Fruit fly (Drosophila melanogaster): ENCODE results near the gene asl.

Gene asl

dm6 chr3R:5611733-5612132, 5.4 kb upstream of the asl start:
- TF ChIP-seq CG10669 (GFP tag; optimal IDR thresholded peaks at IDR 0.05), result no peak
- peak; percentile 6 for TF ChIP-seq topi (GFP tag; optimal IDR thresholded peaks at IDR 0.05)

dm6 chr3R:5611167-5611566, 4.8 kb upstream of the asl start:
- TF ChIP-seq CG6163 (GFP tag; IDR thresholded peaks at IDR 0.05) (peak; percentile 75), CG11762 (GFP tag; optimal IDR thresholded peaks at IDR 0.05; ENCODE audit: insufficient read depth) (no peak), Eip78C (GFP tag) (peak; percentile 65), Hr4 (GFP tag; optimal IDR thresholded peaks at IDR 0.05) (no peak), Sox14 (GFP tag; optimal IDR thresholded peaks at IDR 0.05) (peak; percentile 14), Eip75B (GFP tag; optimal IDR thresholded peaks at IDR 0.05) (peak; percentile 35)

dm6 chr3R:5610656-5611055, 4.3 kb upstream of the asl start:
- TF ChIP-seq Ets96B (tag; optimal IDR thresholded peaks at IDR 0.05) (no peak), vri (GFP tag; optimal IDR thresholded peaks at IDR 0.05) (peak; percentile 11), CG6792 (GFP tag; optimal IDR thresholded peaks at IDR 0.05) (no peak), dac (GFP tag; optimal IDR thresholded peaks at IDR 0.05) (no peak)

- TF ChIP-seq Ets21C (GFP tag; optimal IDR thresholded peaks at IDR 0.05), result no peak
- no peak for TF ChIP-seq CG32006 (GFP tag; optimal IDR thresholded peaks at IDR 0.05)
- no peak for TF ChIP-seq CG3032 (tag; optimal IDR thresholded peaks at IDR 0.05)
- TF ChIP-seq OdsH (GFP tag; optimal IDR thresholded peaks at IDR 0.05), result no peak
- no peak for TF ChIP-seq dac (GFP tag; optimal IDR thresholded peaks at IDR 0.05)
- no peak for TF ChIP-seq Sox102F (GFP tag; optimal IDR thresholded peaks at IDR 0.05)
- TF ChIP-seq Met (GFP tag; optimal IDR thresholded peaks at IDR 0.05), result no peak
- no peak for TF ChIP-seq dsx (GFP tag; optimal IDR thresholded peaks at IDR 0.05; ENCODE audit: poor library complexity, severe bottlenecking)
- no peak for TF ChIP-seq CG6276 (GFP tag; optimal IDR thresholded peaks at IDR 0.05)
- TF ChIP-seq Hr38 (GFP tag; optimal IDR thresholded peaks at IDR 0.05), result no peak
- TF ChIP-seq CG6163 (GFP tag; IDR thresholded peaks at IDR 0.05), result no peak
- TF ChIP-seq CG8119 (GFP tag; IDR thresholded peaks at IDR 0.05), result no peak
- no peak for TF ChIP-seq ss (GFP tag; optimal IDR thresholded peaks at IDR 0.05)
- no peak for TF ChIP-seq svp (GFP tag)
- no peak for TF ChIP-seq achi (GFP tag; optimal IDR thresholded peaks at IDR 0.05)
- no peak for TF ChIP-seq salr (GFP tag; optimal IDR thresholded peaks at IDR 0.05)
- no peak for TF ChIP-seq CG1621 (tag; optimal IDR thresholded peaks at IDR 0.05)
- no peak for TF ChIP-seq Sox14 (GFP tag; optimal IDR thresholded peaks at IDR 0.05)
These were observed 2.1 kb upstream of the asl start for dm6 chr3R:5608422-5608821.

- TF ChIP-seq CG3919 (GFP tag; optimal IDR thresholded peaks at IDR 0.05) (peak; percentile 42), CG4318 (GFP tag; optimal IDR thresholded peaks at IDR 0.05) (no peak), CG8119 (GFP tag; IDR thresholded peaks at IDR 0.05) (no peak), CG10669 (GFP tag; optimal IDR thresholded peaks at IDR 0.05) (no peak), CG3032 (tag; optimal IDR thresholded peaks at IDR 0.05) (peak; percentile 44), achi (GFP tag; optimal IDR thresholded peaks at IDR 0.05) (peak; percentile 66), Eip93F (GFP tag; optimal IDR thresholded peaks at IDR 0.05) (no peak), Hr4 (GFP tag; optimal IDR thresholded peaks at IDR 0.05) (peak; percentile 79), ss (GFP tag; optimal IDR thresholded peaks at IDR 0.05) (no peak), Ets21C (GFP tag; optimal IDR thresholded peaks at IDR 0.05) (peak; percentile 72), net (GFP tag; optimal IDR thresholded peaks at IDR 0.05) (no peak), CG16779 (tag; optimal IDR thresholded peaks at IDR 0.05) (no peak), CG32006 (GFP tag; optimal IDR thresholded peaks at IDR 0.05) (no peak), CG6792 (GFP tag; optimal IDR thresholded peaks at IDR 0.05) (peak; percentile 47), Hr38 (GFP tag; optimal IDR thresholded peaks at IDR 0.05) (no peak), CG11762 (GFP tag; optimal IDR thresholded peaks at IDR 0.05; ENCODE audit: insufficient read depth) (peak; percentile 45), Gug (GFP tag; IDR thresholded peaks at IDR 0.05) (no peak), Met (GFP tag; optimal IDR thresholded peaks at IDR 0.05) (peak; percentile 67), CG6854 (GFP tag; optimal IDR thresholded peaks at IDR 0.05) (no peak), dac (GFP tag; optimal IDR thresholded peaks at IDR 0.05) (peak; percentile 20), dsx (GFP tag; optimal IDR thresholded peaks at IDR 0.05; ENCODE audit: poor library complexity, severe bottlenecking) (no peak), cyc (GFP tag; optimal IDR thresholded peaks at IDR 0.05) (peak; percentile 55), CG10631 (GFP tag; optimal IDR thresholded peaks at IDR 0.05) (peak; percentile 64), OdsH (GFP tag; optimal IDR thresholded peaks at IDR 0.05) (peak; percentile 66), fd85E (GFP tag; optimal IDR thresholded peaks at IDR 0.05) (peak; percentile 31), Eip78C (GFP tag) (peak; percentile 79), CG6163 (GFP tag; IDR thresholded peaks at IDR 0.05) (no peak), CG8319 (GFP tag; optimal IDR thresholded peaks at IDR 0.05) (peak; percentile 39), CG9139 (GFP tag; optimal IDR thresholded peaks at IDR 0.05) (no peak), CG11902 (GFP tag; optimal IDR thresholded peaks at IDR 0.05) (peak; percentile 40), CG6808 (GFP tag; optimal IDR thresholded peaks at IDR 0.05) (peak; percentile 38), topi (GFP tag; optimal IDR thresholded peaks at IDR 0.05) (peak; percentile 51)
These were observed 5.3 kb downstream of the asl start, which contains the start of the genes kra and SecS for dm6 chr3R:5601044-5601523. Gene kra, minus strand, starts transcription at chr3R:5601136. Gene SecS, plus strand, starts transcription at chr3R:5601433.
